Fruit fly (Drosophila melanogaster): ENCODE results near the gene RpL7A.

Gene RpL7A

dm6 chrX:6573799-6574198, 40.7 kb upstream of the RpL7A start:
- peak; percentile 15 for TF ChIP-seq h (GFP tag; optimal IDR thresholded peaks at IDR 0.05)
- TF ChIP-seq usp (GFP tag; optimal IDR thresholded peaks at IDR 0.05), result no peak
- TF ChIP-seq OdsH (GFP tag; optimal IDR thresholded peaks at IDR 0.05), result no peak
- no peak for TF ChIP-seq Dif (GFP tag; optimal IDR thresholded peaks at IDR 0.05; ENCODE audit: partially characterized antibody)
- no peak for TF ChIP-seq lola (GFP tag; optimal IDR thresholded peaks at IDR 0.05)
- no peak for TF ChIP-seq Hr83 (GFP tag; optimal IDR thresholded peaks at IDR 0.05; ENCODE audit: poor library complexity, severe bottlenecking)
- no peak for TF ChIP-seq CrebA (GFP tag; optimal IDR thresholded peaks at IDR 0.05; ENCODE audit: borderline replicate concordance)
- TF ChIP-seq N (GFP tag; optimal IDR thresholded peaks at IDR 0.05), result no peak
- TF ChIP-seq sv (GFP tag; optimal IDR thresholded peaks at IDR 0.05), result no peak
- TF ChIP-seq HLH106 (tag; optimal IDR thresholded peaks at IDR 0.05), result no peak
- TF ChIP-seq fru (GFP tag; optimal IDR thresholded peaks at IDR 0.05), result no peak
- no peak for TF ChIP-seq CG32264 (GFP tag; optimal IDR thresholded peaks at IDR 0.05)
- no peak for TF ChIP-seq Mio (GFP tag; optimal IDR thresholded peaks at IDR 0.05)
- TF ChIP-seq Sp1 (GFP tag; optimal IDR thresholded peaks at IDR 0.05), result peak; percentile 49
- no peak for TF ChIP-seq GATAd (GFP tag; optimal IDR thresholded peaks at IDR 0.05)
- no peak for TF ChIP-seq dsf (GFP tag; optimal IDR thresholded peaks at IDR 0.05; ENCODE audit: borderline replicate concordance)
- peak; percentile 39 for TF ChIP-seq dmrt93B (GFP tag; optimal IDR thresholded peaks at IDR 0.05)
- TF ChIP-seq psq (GFP tag; optimal IDR thresholded peaks at IDR 0.05), result no peak
- peak in 1 of 2 experiments; percentile 36 for TF ChIP-seq foxo (GFP tag; optimal IDR thresholded peaks at IDR 0.05)
- no peak for TF ChIP-seq Rel (GFP tag; optimal IDR thresholded peaks at IDR 0.05)
- no peak for TF ChIP-seq Rel (tag; optimal IDR thresholded peaks at IDR 0.05)
- TF ChIP-seq woc (GFP tag; optimal IDR thresholded peaks at IDR 0.05), result no peak
- no peak for TF ChIP-seq Myc (optimal IDR thresholded peaks at IDR 0.05)
- TF ChIP-seq br (GFP tag; optimal IDR thresholded peaks at IDR 0.05), result peak; percentile 26
- no peak for TF ChIP-seq pan (optimal IDR thresholded peaks at IDR 0.05)
- TF ChIP-seq Jra (GFP tag; optimal IDR thresholded peaks at IDR 0.05), result no peak
- TF ChIP-seq Abd-B (GFP tag; optimal IDR thresholded peaks at IDR 0.05), result no peak
- no peak for TF ChIP-seq dl (GFP tag; optimal IDR thresholded peaks at IDR 0.05; ENCODE audit: insufficient read depth in 1 of 2, partially characterized antibody in 2 of 2)

- TF ChIP-seq h (GFP tag; optimal IDR thresholded peaks at IDR 0.05) (peak; percentile 78), fru (GFP tag; optimal IDR thresholded peaks at IDR 0.05) (peak; percentile 79), CG9705 (GFP tag; optimal IDR thresholded peaks at IDR 0.05) (peak; percentile 70), HLH106 (tag; optimal IDR thresholded peaks at IDR 0.05) (peak; percentile 86), usp (GFP tag; optimal IDR thresholded peaks at IDR 0.05) (no peak), Dif (GFP tag; optimal IDR thresholded peaks at IDR 0.05; ENCODE audit: partially characterized antibody) (no peak), tai (GFP tag; optimal IDR thresholded peaks at IDR 0.05) (peak; percentile 30), Vsx2 (GFP tag; optimal IDR thresholded peaks at IDR 0.05; ENCODE audit: partially characterized antibody) (no peak), sage (GFP tag; optimal IDR thresholded peaks at IDR 0.05) (peak; percentile 16), Sp1 (GFP tag; optimal IDR thresholded peaks at IDR 0.05) (peak; percentile 89), foxo (GFP tag; optimal IDR thresholded peaks at IDR 0.05) (peak in 1 of 2 experiments; percentile 83), br (GFP tag; optimal IDR thresholded peaks at IDR 0.05) (peak; percentile 37), sv (GFP tag; optimal IDR thresholded peaks at IDR 0.05) (peak; percentile 67), brk (GFP tag; optimal IDR thresholded peaks at IDR 0.05) (peak; percentile 29), woc (GFP tag; optimal IDR thresholded peaks at IDR 0.05) (peak; percentile 3), rgr (GFP tag; optimal IDR thresholded peaks at IDR 0.05) (peak; percentile 72), Abd-B (GFP tag; optimal IDR thresholded peaks at IDR 0.05) (no peak), dmrt93B (GFP tag; optimal IDR thresholded peaks at IDR 0.05) (peak; percentile 79), lola (GFP tag; optimal IDR thresholded peaks at IDR 0.05) (no peak), Hnf4 (GFP tag; optimal IDR thresholded peaks at IDR 0.05) (peak; percentile 26), ey (GFP tag; optimal IDR thresholded peaks at IDR 0.05) (peak; percentile 68), CrebA (GFP tag; optimal IDR thresholded peaks at IDR 0.05; ENCODE audit: borderline replicate concordance) (no peak), Rel (GFP tag; optimal IDR thresholded peaks at IDR 0.05) (peak; percentile 34), Rel (tag; optimal IDR thresholded peaks at IDR 0.05) (peak; percentile 18), Myc (optimal IDR thresholded peaks at IDR 0.05) (no peak), CG32264 (GFP tag; optimal IDR thresholded peaks at IDR 0.05) (no peak), psq (GFP tag; optimal IDR thresholded peaks at IDR 0.05) (peak; percentile 71), Hr78 (GFP tag; optimal IDR thresholded peaks at IDR 0.05) (no peak), OdsH (GFP tag; optimal IDR thresholded peaks at IDR 0.05) (peak; percentile 65)
Measured at dm6 chrX:6571234-6571915, 38.2 kb upstream of the RpL7A start.

Data from whole organism, wandering third instar larva.